Worm (Caenorhabditis elegans) whole organism, L2 larva: Measurements from ENCODE around the gene C33F10.14.
"Not testable (repeated sequence)": the region's sequence is repeated elsewhere in the genome, so short reads cannot be mapped to it uniquely, and the experiment has no call there.

Source experiments
- Y55F3AM.14 ChIP-seq: fragments of 200-800 bp; sonication (Bioruptor generic); optimal IDR thresholded peaks from 2 replicates; lab custom pipeline; 2018; ENCODE audit warnings: mild to moderate bottlenecking, missing genetic modification characterization, missing compliant biosample characterization
- ama-1 ChIP-seq: fragments of 150-350 bp; optimal IDR thresholded peaks from 2 replicates; lab custom pipeline; 2018; ENCODE audit warnings: inconsistent platforms
- ceh-82 ChIP-seq: fragments of 150-350 bp; optimal IDR thresholded peaks from 2 replicates; lab custom pipeline; 2014; ENCODE audit warnings: missing biosample characterization, missing genetic modification characterization
- egl-27 ChIP-seq: sonication (generic microtip); optimal IDR thresholded peaks from 3 replicates; lab custom pipeline; 2017; ENCODE audit warnings: missing biosample characterization, missing genetic modification reagents, missing genetic modification characterization
- lin-13 ChIP-seq: fragments of 150-350 bp; optimal IDR thresholded peaks from 2 replicates; lab custom pipeline; 2014; ENCODE audit warnings: missing biosample characterization, missing genetic modification reagents, missing genetic modification characterization
- lsy-2 ChIP-seq, 2 experiments: fragments of 150-350 bp in 1 of 2; sonication (generic microtip) in 1 of 2; optimal IDR thresholded peaks; 2 replicates each; lab custom pipeline; 2014 to 2017; ENCODE audit warnings: missing biosample characterization in 2 of 2, missing genetic modification characterization in 2 of 2
- nhr-25 ChIP-seq: fragments of 150-350 bp; sonication (generic microtip); optimal IDR thresholded peaks from 3 replicates; lab custom pipeline; 2014; ENCODE audit warnings: missing biosample characterization, missing genetic modification characterization
- nhr-6 ChIP-seq: fragments of 150-350 bp; optimal IDR thresholded peaks from 2 replicates; lab custom pipeline; 2014; ENCODE audit warnings: missing biosample characterization, missing genetic modification characterization
- nhr-77 ChIP-seq: fragments of 150-350 bp; optimal IDR thresholded peaks from 2 replicates; lab custom pipeline; 2014; ENCODE audit warnings: missing biosample characterization, missing genetic modification characterization
- unc-62 ChIP-seq: fragments of 150-350 bp; optimal IDR thresholded peaks from 2 replicates; lab custom pipeline; 2014; ENCODE audit warnings: missing biosample characterization, missing genetic modification reagents, missing genetic modification characterization
- zag-1 ChIP-seq: fragments of 150-350 bp; optimal IDR thresholded peaks from 2 replicates; lab custom pipeline; 2014; ENCODE audit warnings: missing biosample characterization, missing genetic modification characterization

DNA sequence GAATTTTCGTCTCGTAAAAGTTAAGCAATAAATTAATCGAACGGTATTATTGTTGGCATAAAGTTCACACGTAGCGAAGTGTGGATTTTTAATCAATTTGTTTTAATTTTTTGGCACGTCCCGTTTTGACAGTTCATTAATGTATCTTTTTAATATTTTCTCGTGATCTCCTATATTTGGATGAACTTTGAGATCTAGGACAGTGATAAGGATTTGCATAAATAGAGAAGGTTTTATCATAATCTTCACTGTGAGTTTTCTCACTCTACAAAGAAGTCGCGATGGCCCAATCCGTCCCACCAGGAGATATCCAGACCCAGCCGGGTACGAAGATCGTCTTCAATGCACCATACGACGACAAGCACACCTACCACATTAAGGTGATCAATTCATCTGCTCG, 28.0 kb downstream of the C33F10.14 start, which contains the start of the genes C33F10.8 and msp-40:
- not testable (repeated sequence) for TF ChIP-seq Y55F3AM.14; nhr-25 (tag; lab: Kevin White, UChicago); ceh-82 (tag; lab: Kevin White, UChicago); lsy-2 (tag; optimal IDR thresholded peaks at IDR 0.05; lab: Kevin White, UChicago); nhr-77 (tag; lab: Kevin White, UChicago); ama-1 (lab: Kevin White, UChicago); zag-1 (tag; lab: Kevin White, UChicago); nhr-6 (tag; lab: Kevin White, UChicago); lin-13 (GFP tag; lab: Kevin White, UChicago); egl-27; unc-62 (GFP tag; lab: Kevin White, UChicago)
